Worm (Caenorhabditis elegans) whole organism, midembryonic: ENCODE measurements around the gene T04A8.13.

Source experiments
- cog-1 ChIP-seq: sonication (generic microtip); optimal IDR thresholded peaks from 2 replicates; lab custom pipeline; 2016; ENCODE audit warnings: missing genetic modification characterization, missing compliant biosample characterization
- flt-1 ChIP-seq: fragments of 200-800 bp; sonication (Bioruptor generic); IDR thresholded peaks from 2 replicates; pipeline ENCODE4 v1.3.6; 2022; ENCODE audit warnings: missing genetic modification characterization, missing compliant biosample characterization
- tab-1 ChIP-seq: fragments of 200-800 bp; sonication (Bioruptor generic); IDR thresholded peaks from 2 replicates; pipeline ENCODE4 v1.3.6; 2022; ENCODE audit warnings: missing genetic modification characterization, missing compliant biosample characterization

ce11 chrIII:4688356-4688755 is 18.4 kb upstream of the T04A8.13 start, which contains the start of gene tag-243:
- no peak for TF ChIP-seq cog-1 (tag; lab: Kevin White, UChicago)
- no peak for TF ChIP-seq flt-1
- no peak for TF ChIP-seq tab-1
